Fruit fly (Drosophila melanogaster) whole organism, embryonic: ENCODE results near the gene CG10550.
A peak's percentile ranks its signal among the peaks of the same experiment; 100 is the strongest.

Experiments used
- Atf6 ChIP-seq: fragments of 200-800 bp; sonication (Bioruptor generic); IDR thresholded peaks from 2 replicates; pipeline ENCODE4 v1.3.6; 2022; ENCODE audit warnings: missing biosample characterization, missing genetic modification characterization
- CG11085 ChIP-seq: fragments of 200-800 bp; sonication (Bioruptor generic); IDR thresholded peaks from 2 replicates; pipeline ENCODE4 v1.3.6; 2022; ENCODE audit warnings: missing biosample characterization, missing genetic modification characterization
- CG13424 ChIP-seq: fragments of 200-800 bp; sonication (Bioruptor generic); optimal IDR thresholded peaks from 2 replicates; lab custom pipeline; 2019; ENCODE audit warnings: missing biosample characterization, mild to moderate bottlenecking, missing genetic modification characterization, moderate library complexity
- CG13624 ChIP-seq: fragments of 200-800 bp; sonication (Bioruptor generic); optimal IDR thresholded peaks from 2 replicates; lab custom pipeline; 2016; ENCODE audit warnings: missing biosample characterization, missing genetic modification characterization
- CG14710 ChIP-seq: fragments of 200-800 bp; sonication (Bioruptor generic); optimal IDR thresholded peaks from 3 replicates; lab custom pipeline; 2019; ENCODE audit warnings: missing biosample characterization, mild to moderate bottlenecking, missing genetic modification characterization, moderate library complexity
- CG15011 ChIP-seq: fragments of 200-800 bp; sonication (Bioruptor generic); optimal IDR thresholded peaks from 3 replicates; lab custom pipeline; 2018; ENCODE audit warnings: missing biosample characterization, mild to moderate bottlenecking, missing genetic modification characterization
- CG15514 ChIP-seq: fragments of 200-800 bp; sonication (Bioruptor generic); optimal IDR thresholded peaks from 3 replicates; lab custom pipeline; 2017; ENCODE audit warnings: missing biosample characterization, missing genetic modification characterization, mild to moderate bottlenecking, moderate library complexity, missing genetic modification reagents
- CG15696 ChIP-seq: fragments of 200-800 bp; sonication (Bioruptor generic); optimal IDR thresholded peaks from 2 replicates; lab custom pipeline; 2019; ENCODE audit warnings: missing biosample characterization, mild to moderate bottlenecking, missing genetic modification characterization, moderate library complexity
- CG16863 ChIP-seq: fragments of 200-800 bp; sonication (Bioruptor generic); optimal IDR thresholded peaks from 3 replicates; lab custom pipeline; 2016; ENCODE audit warnings: missing biosample characterization, missing genetic modification characterization
- CG18476 ChIP-seq: fragments of 200-800 bp; sonication (Bioruptor generic); optimal IDR thresholded peaks from 2 replicates; lab custom pipeline; 2016; ENCODE audit warnings: missing biosample characterization, mild to moderate bottlenecking, missing genetic modification characterization
- CG30403 ChIP-seq: fragments of 200-800 bp; sonication (Bioruptor generic); optimal IDR thresholded peaks from 3 replicates; lab custom pipeline; 2016; ENCODE audit warnings: missing biosample characterization, missing genetic modification characterization
- CG4730 ChIP-seq: fragments of 200-800 bp; sonication (Bioruptor generic); IDR thresholded peaks from 2 replicates; pipeline ENCODE4 v1.3.6; 2022; ENCODE audit warnings: missing biosample characterization, missing genetic modification characterization
- CG4820 ChIP-seq: fragments of 200-800 bp; sonication (Bioruptor generic); optimal IDR thresholded peaks from 3 replicates; lab custom pipeline; 2016; ENCODE audit warnings: missing biosample characterization, missing genetic modification characterization
- CG8089 ChIP-seq: fragments of 200-800 bp; sonication (Bioruptor generic); optimal IDR thresholded peaks from 3 replicates; lab custom pipeline; 2016; ENCODE audit warnings: missing biosample characterization, missing genetic modification characterization
- CG8388 ChIP-seq: fragments of 200-800 bp; sonication (Bioruptor generic); optimal IDR thresholded peaks from 2 replicates; lab custom pipeline; 2019; ENCODE audit warnings: missing biosample characterization, mild to moderate bottlenecking, missing genetic modification characterization, moderate library complexity
- CG8478 ChIP-seq: fragments of >200 bp; optimal IDR thresholded peaks from 2 replicates; lab custom pipeline; 2018
- Dad ChIP-seq: fragments of 200-800 bp; sonication (Bioruptor generic); optimal IDR thresholded peaks from 3 replicates; lab custom pipeline; 2016; ENCODE audit warnings: missing biosample characterization, missing genetic modification characterization
- Elba2 ChIP-seq: fragments of 200-800 bp; sonication (Bioruptor generic); optimal IDR thresholded peaks from 3 replicates; lab custom pipeline; 2016; ENCODE audit warnings: missing biosample characterization, missing genetic modification characterization
- Fer1 ChIP-seq: fragments of 200-800 bp; sonication (Bioruptor generic); optimal IDR thresholded peaks from 2 replicates; lab custom pipeline; 2017; ENCODE audit warnings: missing biosample characterization, mild to moderate bottlenecking, missing genetic modification characterization
- HLH54F ChIP-seq: fragments of 200-800 bp; sonication (Bioruptor generic); optimal IDR thresholded peaks from 3 replicates; lab custom pipeline; 2016; ENCODE audit warnings: missing biosample characterization, missing genetic modification characterization
- HmgZ ChIP-seq: fragments of 200-800 bp; sonication (Bioruptor generic); optimal IDR thresholded peaks from 2 replicates; lab custom pipeline; 2018; ENCODE audit warnings: missing biosample characterization, mild to moderate bottlenecking, missing genetic modification characterization
- MESR4 ChIP-seq: fragments of 200-800 bp; sonication (Bioruptor generic); optimal IDR thresholded peaks from 2 replicates; lab custom pipeline; 2018; ENCODE audit warnings: missing biosample characterization, mild to moderate bottlenecking, missing genetic modification characterization, moderate library complexity
- NC2α ChIP-seq: fragments of 200-800 bp; sonication (Bioruptor generic); optimal IDR thresholded peaks from 2 replicates; lab custom pipeline; 2016; ENCODE audit warnings: missing biosample characterization, missing genetic modification characterization
- NC2β ChIP-seq: fragments of 200-800 bp; sonication (Bioruptor generic); optimal IDR thresholded peaks from 2 replicates; lab custom pipeline; 2016; ENCODE audit warnings: missing biosample characterization, missing genetic modification characterization
- Oaz ChIP-seq: fragments of 200-800 bp; sonication (Bioruptor generic); IDR thresholded peaks from 2 replicates; pipeline ENCODE4 v1.3.6; 2022; ENCODE audit warnings: missing biosample characterization, missing genetic modification characterization
- Ptx1 ChIP-seq: fragments of 200-800 bp; sonication (Bioruptor generic); IDR thresholded peaks from 2 replicates; pipeline ENCODE4 v1.3.6; 2022; ENCODE audit warnings: missing biosample characterization, missing genetic modification characterization
- Scr ChIP-seq: fragments of 200-800 bp; sonication (Bioruptor generic); IDR thresholded peaks from 2 replicates; pipeline ENCODE4 v1.3.6; 2022; ENCODE audit warnings: missing biosample characterization, missing genetic modification characterization; ENCODE audit not compliant: partially characterized antibody
- Sry-δ ChIP-seq: fragments of 200-800 bp; sonication (Bioruptor generic); optimal IDR thresholded peaks from 2 replicates; lab custom pipeline; 2016; ENCODE audit warnings: missing biosample characterization, missing genetic modification characterization
- TFAM ChIP-seq: fragments of 200-800 bp; sonication (Bioruptor generic); optimal IDR thresholded peaks from 2 replicates; lab custom pipeline; 2017; ENCODE audit warnings: missing biosample characterization, missing genetic modification characterization, inconsistent platforms
- Xrp1 ChIP-seq: fragments of 200-800 bp; sonication (Bioruptor generic); IDR thresholded peaks from 2 replicates; pipeline ENCODE4 v1.3.6; 2022; ENCODE audit warnings: missing biosample characterization, missing genetic modification characterization
- bab2 ChIP-seq: fragments of 200-800 bp; sonication (Bioruptor generic); optimal IDR thresholded peaks from 2 replicates; lab custom pipeline; 2016; ENCODE audit warnings: missing biosample characterization, missing genetic modification characterization
- bbx ChIP-seq: fragments of 200-800 bp; sonication (Bioruptor generic); IDR thresholded peaks from 2 replicates; pipeline ENCODE4 v1.3.6; 2022; ENCODE audit warnings: missing biosample characterization, missing genetic modification characterization; ENCODE audit not compliant: partially characterized antibody
- cad ChIP-seq: fragments of >200 bp; optimal IDR thresholded peaks from 2 replicates; lab custom pipeline; 2017; ENCODE audit warnings: missing biosample characterization, missing genetic modification characterization
- cato ChIP-seq: fragments of 200-800 bp; sonication (Bioruptor generic); optimal IDR thresholded peaks from 2 replicates; lab custom pipeline; 2016; ENCODE audit warnings: missing biosample characterization, missing genetic modification characterization, borderline replicate concordance
- caup ChIP-seq: fragments of 200-800 bp; sonication (Bioruptor generic); optimal IDR thresholded peaks from 3 replicates; lab custom pipeline; 2017; ENCODE audit warnings: missing biosample characterization, mild to moderate bottlenecking, missing genetic modification characterization, moderate library complexity; ENCODE audit not compliant: severe bottlenecking
- cg ChIP-seq: fragments of 200-800 bp; sonication (Bioruptor generic); optimal IDR thresholded peaks from 3 replicates; lab custom pipeline; 2019; ENCODE audit warnings: missing biosample characterization, mild to moderate bottlenecking, missing genetic modification characterization, moderate library complexity
- crp ChIP-seq, 2 experiments: fragments of 200-800 bp; sonication (Bioruptor generic); optimal IDR thresholded peaks; 2 replicates in 1 of 2; 3 replicates in 1 of 2; lab custom pipeline; 2017; ENCODE audit warnings: missing biosample characterization in 2 of 2, missing genetic modification characterization in 2 of 2, mild to moderate bottlenecking in 1 of 2, moderate library complexity in 1 of 2
- hbn ChIP-seq: fragments of 200-800 bp; sonication (Bioruptor generic); IDR thresholded peaks from 2 replicates; pipeline ENCODE4 v1.3.6; 2022; ENCODE audit warnings: missing biosample characterization, missing genetic modification characterization; ENCODE audit not compliant: partially characterized antibody
- knrl ChIP-seq: fragments of 200-800 bp; sonication (Bioruptor generic); IDR thresholded peaks from 3 replicates; pipeline ENCODE4 v1.3.6; 2022; ENCODE audit warnings: missing biosample characterization, missing genetic modification characterization; ENCODE audit not compliant: partially characterized antibody
- lbe ChIP-seq: fragments of 200-800 bp; sonication (Bioruptor generic); optimal IDR thresholded peaks from 2 replicates; lab custom pipeline; 2016; ENCODE audit warnings: missing biosample characterization, mild to moderate bottlenecking, missing genetic modification characterization
- nerfin-1 ChIP-seq: fragments of 200-800 bp; sonication (Bioruptor generic); optimal IDR thresholded peaks from 3 replicates; lab custom pipeline; 2019; ENCODE audit warnings: missing biosample characterization, mild to moderate bottlenecking, missing genetic modification characterization, moderate library complexity
- oc ChIP-seq: fragments of 200-800 bp; sonication (Bioruptor generic); optimal IDR thresholded peaks from 2 replicates; lab custom pipeline; 2018; ENCODE audit warnings: missing biosample characterization, mild to moderate bottlenecking, missing genetic modification characterization, moderate library complexity
- pnt ChIP-seq: fragments of 200-800 bp; sonication (Bioruptor generic); optimal IDR thresholded peaks from 3 replicates; lab custom pipeline; 2016; ENCODE audit warnings: missing biosample characterization, missing genetic modification characterization
- salm ChIP-seq: fragments of 200-800 bp; sonication (Bioruptor generic); optimal IDR thresholded peaks from 2 replicates; lab custom pipeline; 2018; ENCODE audit warnings: missing biosample characterization, mild to moderate bottlenecking, missing genetic modification characterization
- sc ChIP-seq, 3 experiments: fragments of >200 bp in 2 of 3; fragments of 200-800 bp in 1 of 3; sonication (Bioruptor generic) in 1 of 3; optimal IDR thresholded peaks; 2 replicates in 2 of 3; 3 replicates in 1 of 3; lab custom pipeline; 2017; ENCODE audit warnings: mild to moderate bottlenecking in 1 of 3, missing biosample characterization in 1 of 3, missing genetic modification characterization in 1 of 3, missing genetic modification reagents in 1 of 3
- sim ChIP-seq: fragments of 200-800 bp; sonication (Bioruptor generic); IDR thresholded peaks from 2 replicates; pipeline ENCODE4 v1.3.6; 2022; ENCODE audit warnings: missing biosample characterization, missing genetic modification characterization
- slp2 ChIP-seq: fragments of 200-800 bp; sonication (Bioruptor generic); optimal IDR thresholded peaks from 2 replicates; lab custom pipeline; 2016; ENCODE audit warnings: missing biosample characterization, missing genetic modification characterization
- tin ChIP-seq: fragments of 200-800 bp; sonication (Bioruptor generic); optimal IDR thresholded peaks from 3 replicates; lab custom pipeline; 2016; ENCODE audit warnings: missing biosample characterization, missing genetic modification characterization
- twi ChIP-seq: fragments of 200-800 bp; optimal IDR thresholded peaks from 2 replicates; lab custom pipeline; 2019; ENCODE audit warnings: missing biosample characterization, mild to moderate bottlenecking, missing genetic modification characterization, moderate library complexity
- unpg ChIP-seq: fragments of 200-800 bp; sonication (Bioruptor generic); optimal IDR thresholded peaks from 3 replicates; lab custom pipeline; 2018; ENCODE audit warnings: missing biosample characterization, mild to moderate bottlenecking, missing genetic modification characterization, moderate library complexity

CG10550 gene

DNA sequence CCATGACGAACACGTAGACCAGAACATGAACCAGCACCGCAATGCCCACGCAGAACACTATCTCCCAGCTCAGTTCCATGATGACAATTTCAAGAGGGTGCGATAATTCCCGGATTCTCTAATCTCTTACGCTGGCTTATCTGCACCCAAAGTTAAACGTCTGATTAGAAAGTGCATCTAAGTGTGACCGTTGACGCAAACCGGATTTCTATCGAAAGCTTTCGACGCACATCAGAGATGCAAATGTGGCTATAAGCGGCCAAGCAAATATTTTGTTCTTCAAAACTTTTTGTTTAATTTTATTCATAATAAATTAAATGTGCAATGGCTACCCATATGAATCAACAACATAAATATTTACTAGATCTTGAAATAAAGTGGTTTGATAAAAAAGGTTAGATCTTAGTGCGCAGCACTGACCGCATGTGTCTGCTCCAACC lies 45.8 kb downstream of the CG10550 start, which contains the start of the genes Kdsr and CG11858 (continued):
- TF ChIP-seq Elba2 = no peak
- TF ChIP-seq cad (GFP tag; lab: Kevin White, UChicago) = no peak
- TF ChIP-seq CG11085 (GFP tag; lab: Robert Waterston, UW) = no peak
- peak; percentile 42 for TF ChIP-seq CG15696 (tag; lab: Kevin White, UChicago)
- peak; percentile 69 for TF ChIP-seq Atf6 (GFP tag; lab: Robert Waterston, UW)
- TF ChIP-seq NC2β (GFP tag; lab: Kevin White, UChicago) = peak; percentile 46
- peak; percentile 43 for TF ChIP-seq MESR4 (GFP tag; lab: Kevin White, UChicago)
- peak; percentile 58 for TF ChIP-seq caup (GFP tag; lab: Kevin White, UChicago)
- TF ChIP-seq CG15011 (GFP tag; lab: Kevin White, UChicago) = no peak
- TF ChIP-seq CG4820 (GFP tag; lab: Kevin White, UChicago) = peak; percentile 23
- TF ChIP-seq sc (optimal IDR thresholded peaks at IDR 0.05; lab: Kevin White, UChicago) = no peak
- TF ChIP-seq sc (GFP tag; optimal IDR thresholded peaks at IDR 0.05; lab: Kevin White, UChicago) = no peak
- peak; percentile 37; the same call in 1 of the 2 replicates for TF ChIP-seq CG4730 (GFP tag; lab: Robert Waterston, UW)
- TF ChIP-seq twi = peak; percentile 30
- TF ChIP-seq Dad (GFP tag; lab: Kevin White, UChicago) = peak; percentile 60
- no peak for TF ChIP-seq knrl (GFP tag; lab: Robert Waterston, UW)
- peak; percentile 43 for TF ChIP-seq HLH54F (GFP tag; lab: Kevin White, UChicago)
- peak; percentile 34 for TF ChIP-seq tin (GFP tag; lab: Kevin White, UChicago)
- TF ChIP-seq Sry-δ (GFP tag; lab: Kevin White, UChicago) = peak; percentile 58
- TF ChIP-seq oc (tag; lab: Kevin White, UChicago) = peak; percentile 67
- peak; percentile 61 for TF ChIP-seq CG13624 (GFP tag; lab: Kevin White, UChicago)
- TF ChIP-seq Oaz (GFP tag; lab: Robert Waterston, UW) = no peak
- TF ChIP-seq TFAM (GFP tag; lab: Kevin White, UChicago) = no peak
- TF ChIP-seq bab2 (GFP tag; lab: Kevin White, UChicago) = peak; percentile 40
- TF ChIP-seq slp2 (GFP tag; lab: Kevin White, UChicago) = no peak
- TF ChIP-seq nerfin-1 (tag; lab: Kevin White, UChicago) = peak; percentile 28
- peak in 1 of 2 experiments; percentile 49 for TF ChIP-seq crp (GFP tag; optimal IDR thresholded peaks at IDR 0.05; lab: Kevin White, UChicago)
- peak; percentile 69 for TF ChIP-seq CG15514 (GFP tag; lab: Kevin White, UChicago)
- no peak for TF ChIP-seq salm (tag; lab: Kevin White, UChicago)
- TF ChIP-seq CG8388 (GFP tag; lab: Kevin White, UChicago) = peak; percentile 55
- peak; percentile 81 for TF ChIP-seq Ptx1
- TF ChIP-seq Xrp1 (GFP tag; lab: Robert Waterston, UW) = peak; percentile 76
- TF ChIP-seq cg (GFP tag; lab: Kevin White, UChicago) = no peak
- peak; percentile 71 for TF ChIP-seq CG18476 (GFP tag; lab: Kevin White, UChicago)
- TF ChIP-seq Fer1 = peak; percentile 77
- TF ChIP-seq hbn (GFP tag; lab: Robert Waterston, UW) = peak; percentile 35; the same call in 1 of the 2 replicates
- peak; percentile 15 for TF ChIP-seq CG16863 (GFP tag; lab: Kevin White, UChicago)
- TF ChIP-seq unpg (GFP tag; lab: Kevin White, UChicago) = peak; percentile 72
- TF ChIP-seq Scr (GFP tag; lab: Robert Waterston, UW) = peak; percentile 40
- TF ChIP-seq, all 482 proteins: peak for 281

DNA sequence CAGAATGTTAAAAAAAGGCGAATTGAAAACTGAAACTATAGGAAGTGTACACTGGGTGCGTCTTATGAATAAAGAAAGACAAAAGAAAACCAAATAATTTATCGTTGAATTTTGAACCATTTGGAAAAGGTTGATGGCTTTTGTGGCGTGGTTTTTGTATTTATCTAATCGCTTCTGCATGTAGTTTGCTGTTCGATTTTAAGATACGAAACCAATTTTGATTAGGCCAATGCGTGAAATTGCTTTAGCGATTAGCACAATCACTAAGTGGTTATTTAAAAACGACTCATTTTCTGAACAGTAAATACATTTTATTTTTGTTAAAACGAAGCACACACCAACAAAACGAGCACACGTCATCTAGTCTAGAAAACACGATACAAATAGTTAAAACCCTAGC lies 47.5 kb downstream of the CG10550 start:
- TF ChIP-seq CG30403 (GFP tag; lab: Kevin White, UChicago) = no peak
- TF ChIP-seq HmgZ (tag; lab: Kevin White, UChicago) = no peak
- TF ChIP-seq NC2α (GFP tag; lab: Kevin White, UChicago) = no peak
- TF ChIP-seq CG14710 (tag; lab: Kevin White, UChicago) = no peak
- TF ChIP-seq CG8089 = no peak
- TF ChIP-seq cato (GFP tag; lab: Kevin White, UChicago) = no peak
- no peak for TF ChIP-seq MESR4 (GFP tag; lab: Kevin White, UChicago)
- no peak for TF ChIP-seq bbx (GFP tag; lab: Robert Waterston, UW)
- no peak for TF ChIP-seq pnt (GFP tag; lab: Kevin White, UChicago)
- TF ChIP-seq CG13424 (tag; lab: Kevin White, UChicago) = no peak
- no peak for TF ChIP-seq sim
- peak; percentile 21 for TF ChIP-seq lbe
- no peak for TF ChIP-seq CG8478
- no peak for TF ChIP-seq Sry-δ (GFP tag; lab: Kevin White, UChicago)
